Worm (Caenorhabditis elegans) whole organism, L4/young adult: ENCODE results near the gene snt-5.

ENCODE experiments used
- W03F9.2 ChIP-seq: fragments of 150-350 bp; optimal IDR thresholded peaks from 2 replicates; lab custom pipeline; 2014; ENCODE audit warnings: missing biosample characterization, missing genetic modification characterization
- him-1 ChIP-seq: sonication (generic microtip); optimal IDR thresholded peaks from 2 replicates; lab custom pipeline; 2016; ENCODE audit warnings: missing genotype, missing genetic modification reagents, missing genetic modification characterization, missing compliant biosample characterization

- TF ChIP-seq him-1 (tag; lab: Kevin White, UChicago) (no peak), W03F9.2 (tag; lab: Kevin White, UChicago) (no peak)
Measured at ce11 chrV:1423338-1423737, 12.0 kb upstream of the snt-5 start.
